Fruit fly (Drosophila melanogaster) whole organism: ENCODE data around the gene Dci.

ENCODE experiments used
- Dll ChIP-seq: fragments of >200 bp; optimal IDR thresholded peaks from 2 replicates; lab custom pipeline; 2017
- pan ChIP-seq: fragments of >200 bp; optimal IDR thresholded peaks from 2 replicates; lab custom pipeline; 2017
- usp ChIP-seq: fragments of >200 bp; optimal IDR thresholded peaks from 2 replicates; lab custom pipeline; 2017; ENCODE audit warnings: missing biosample characterization, missing genetic modification characterization, mixed read lengths

- no peak for TF ChIP-seq pan
- TF ChIP-seq usp (GFP tag; lab: Kevin White, UChicago) = no peak
- TF ChIP-seq Dll (lab: Kevin White, UChicago) = no peak
Observed at dm6 chr3L:823597-823996, 27.5 kb upstream of the Dci start.
